Worm (Caenorhabditis elegans): ENCODE data around the gene F28A12.3.

F28A12.3 gene

ce11 chrV:8608483-8608882, 32.7 kb downstream of the F28A12.3 start:
- no peak for TF ChIP-seq zim-3 (tag; optimal IDR thresholded peaks at IDR 0.05)
- no peak for TF ChIP-seq hrde-1 (tag; optimal IDR thresholded peaks at IDR 0.05; ENCODE audit: borderline replicate concordance)
- TF ChIP-seq cebp-1 (GFP tag; IDR thresholded peaks at IDR 0.05): no peak
- no peak for TF ChIP-seq cebp-1 (tag; optimal IDR thresholded peaks at IDR 0.05)
- no peak for TF ChIP-seq hlh-12 (tag; optimal IDR thresholded peaks at IDR 0.05)
- TF ChIP-seq ceh-79 (tag; optimal IDR thresholded peaks at IDR 0.05): no peak

ce11 chrV:8607353-8607850, 33.8 kb downstream of the F28A12.3 start, which contains the start of gene smk-1:
Gene smk-1, plus strand, starts transcription at chrV:8607800.
- TF ChIP-seq rcor-1 (GFP tag; IDR thresholded peaks at IDR 0.05) (no peak), hmg-1.2 (GFP tag; IDR thresholded peaks at IDR 0.05) (peak; percentile 31; the same call in 1 of the 2 replicates), lir-1 (GFP tag; conservative IDR thresholded peaks at IDR 0.05) (no peak), nhr-80 (tag; optimal IDR thresholded peaks at IDR 0.05) (peak; percentile 46), rpc-1 (optimal IDR thresholded peaks at IDR 0.05) (no peak), rpc-1 (tag; optimal IDR thresholded peaks at IDR 0.05) (no peak), lin-40 (tag; optimal IDR thresholded peaks at IDR 0.05) (peak; percentile 8), hmg-20 (GFP tag; IDR thresholded peaks at IDR 0.05) (no peak), fkh-3 (tag; optimal IDR thresholded peaks at IDR 0.05) (no peak), madf-6 (GFP tag; IDR thresholded peaks at IDR 0.05) (peak; percentile 16; the same call in 1 of the 2 replicates), unc-62 (GFP tag; optimal IDR thresholded peaks at IDR 0.05) (no peak)

ce11 chrV:8606099-8606696, 35.0 kb downstream of the F28A12.3 start, which contains the start of gene vps-60:
Gene vps-60, minus strand, starts transcription at chrV:8606128.
- TF ChIP-seq cebp-1 (GFP tag; IDR thresholded peaks at IDR 0.05) (peak; percentile 73), cebp-1 (tag; optimal IDR thresholded peaks at IDR 0.05) (peak; percentile 92), snpc-3.4 (tag; optimal IDR thresholded peaks at IDR 0.05) (peak; percentile 84), rpc-1 (optimal IDR thresholded peaks at IDR 0.05) (no peak), rpc-1 (tag; optimal IDR thresholded peaks at IDR 0.05) (no peak), ets-4 (GFP tag; optimal IDR thresholded peaks at IDR 0.05) (no peak), ama-1 (optimal IDR thresholded peaks at IDR 0.05) (no peak), ama-1 (GFP tag; optimal IDR thresholded peaks at IDR 0.05) (peak in 1 of 2 experiments; percentile 11), him-1 (tag; optimal IDR thresholded peaks at IDR 0.05) (no peak), zim-3 (tag; optimal IDR thresholded peaks at IDR 0.05) (no peak), lin-35 (GFP tag; optimal IDR thresholded peaks at IDR 0.05) (peak; percentile 8 to 77 (median 10)), athp-1 (tag; optimal IDR thresholded peaks at IDR 0.05) (peak; percentile 81), unc-62 (GFP tag; optimal IDR thresholded peaks at IDR 0.05) (peak; percentile 64), dpff-1 (tag; optimal IDR thresholded peaks at IDR 0.05) (no peak), ceh-40 (GFP tag; IDR thresholded peaks at IDR 0.05) (no peak), hmg-1.2 (GFP tag; IDR thresholded peaks at IDR 0.05) (peak; percentile 77), ekl-4 (GFP tag; IDR thresholded peaks at IDR 0.05) (peak; percentile 88), hlh-26 (GFP tag; conservative IDR thresholded peaks at IDR 0.05) (no peak), madf-10 (tag; optimal IDR thresholded peaks at IDR 0.05) (peak; percentile 98), let-526 (GFP tag; IDR thresholded peaks at IDR 0.05) (no peak), mel-28 (tag; optimal IDR thresholded peaks at IDR 0.05; ENCODE audit: borderline replicate concordance) (no peak), T26A5.8 (tag; optimal IDR thresholded peaks at IDR 0.05) (no peak), Y67H2A.10 (GFP tag; conservative IDR thresholded peaks at IDR 0.05) (no peak), somi-1 (GFP tag; optimal IDR thresholded peaks at IDR 0.05) (peak; percentile 74), atf-7 (tag; optimal IDR thresholded peaks at IDR 0.05) (peak; percentile 95), rec-8 (tag; optimal IDR thresholded peaks at IDR 0.05) (no peak), T07F8.4 (tag; optimal IDR thresholded peaks at IDR 0.05) (no peak), F10E7.11 (tag; optimal IDR thresholded peaks at IDR 0.05) (no peak), snpc-1.3 (tag; optimal IDR thresholded peaks at IDR 0.05; ENCODE audit: insufficient read depth) (peak; percentile 50), F39B2.1 (GFP tag; IDR thresholded peaks at IDR 0.05) (no peak), lir-1 (GFP tag; conservative IDR thresholded peaks at IDR 0.05) (peak; percentile 39; the same call in 1 of the 2 replicates), ztf-22 (GFP tag; optimal IDR thresholded peaks at IDR 0.05) (peak; percentile 63), unc-130 (GFP tag; optimal IDR thresholded peaks at IDR 0.05) (peak; percentile 14), pha-4 (tag; optimal IDR thresholded peaks at IDR 0.05) (peak; percentile 82), madf-3 (GFP tag; IDR thresholded peaks at IDR 0.05) (peak; percentile 99)
